Worm (Caenorhabditis elegans) whole organism, young adult: ENCODE data around the gene math-7.

Experiments used
- lin-26 ChIP-seq: fragments of 200-800 bp; sonication (Bioruptor generic); IDR thresholded peaks from 2 replicates; pipeline ENCODE4 v1.3.6; 2022; ENCODE audit warnings: missing genetic modification reagents, missing genetic modification characterization, missing compliant biosample characterization
- snpc-1.3 ChIP-seq: sonication (generic microtip); optimal IDR thresholded peaks from 2 replicates; lab custom pipeline; 2017; ENCODE audit warnings: missing genetic modification characterization, mild to moderate bottlenecking, missing compliant biosample characterization, antibody characterized with exemption, moderate library complexity, missing genotype, missing genetic modification reagents; ENCODE audit not compliant: insufficient read depth
- ztf-28 ChIP-seq: fragments of 200-800 bp; sonication (Bioruptor generic); IDR thresholded peaks from 2 replicates; pipeline ENCODE4 v1.3.6; 2022; ENCODE audit warnings: missing genetic modification reagents, missing genetic modification characterization, missing compliant biosample characterization

ce11 chrII:1836204-1836603 lies 50.1 kb downstream of the math-7 start, which contains the start of gene T08E11.1:
- no peak for TF ChIP-seq snpc-1.3 (tag; lab: Kevin White, UChicago)
- TF ChIP-seq ztf-28, result no peak
- TF ChIP-seq lin-26 (GFP tag; lab: Robert Waterston, UW), result no peak
